Worm (Caenorhabditis elegans): ENCODE measurements around the gene Y73F8A.26.

Y73F8A.26 gene

ce11 chrIV:15473588-15474271, at the start of gene Y73F8A.26:
TSS of gene Y73F8A.26 (plus strand) at chrIV:15473660.
- peak; percentile 21 for TF ChIP-seq nhr-85 (tag)
- TF ChIP-seq efl-1 (optimal IDR thresholded peaks at IDR 0.05), result no peak
- peak; percentile 38 to 49 for TF ChIP-seq efl-1 (GFP tag; optimal IDR thresholded peaks at IDR 0.05 in 1 of 2)
- no peak for TF ChIP-seq lin-39 (tag; optimal IDR thresholded peaks at IDR 0.05)
- TF ChIP-seq grh-1 (GFP tag; IDR thresholded peaks at IDR 0.05), result no peak
- TF ChIP-seq dpl-1 (GFP tag; optimal IDR thresholded peaks at IDR 0.05), result peak in 1 of 3 experiments; percentile 39

ce11 chrIV:15433805-15434204, 39.7 kb upstream of the Y73F8A.26 start:
- TF ChIP-seq Y116A8C.19 (tag; optimal IDR thresholded peaks at IDR 0.05; ENCODE audit: borderline replicate concordance) (no peak), lin-35 (GFP tag; optimal IDR thresholded peaks at IDR 0.05) (no peak), C04F5.9 (tag; optimal IDR thresholded peaks at IDR 0.05) (no peak), unc-130 (tag; optimal IDR thresholded peaks at IDR 0.05) (no peak), elt-2 (tag; optimal IDR thresholded peaks at IDR 0.05) (no peak), fkh-8 (tag; optimal IDR thresholded peaks at IDR 0.05) (no peak), rnt-1 (tag; optimal IDR thresholded peaks at IDR 0.05) (no peak), C16A3.4 (tag; optimal IDR thresholded peaks at IDR 0.05) (no peak), lin-39 (tag; optimal IDR thresholded peaks at IDR 0.05) (no peak), jun-1 (tag; optimal IDR thresholded peaks at IDR 0.05) (no peak), pqm-1 (tag; optimal IDR thresholded peaks at IDR 0.05) (no peak), vab-15 (tag; optimal IDR thresholded peaks at IDR 0.05) (no peak), elt-3 (tag; optimal IDR thresholded peaks at IDR 0.05) (no peak)

ce11 chrIV:15435345-15435971, 38.0 kb upstream of the Y73F8A.26 start:
- peak; percentile 25 for TF ChIP-seq nhr-85 (tag)

ce11 chrIV:15441308-15441707, 32.2 kb upstream of the Y73F8A.26 start, which contains the start of gene Y73F8A.22:
TSS of gene Y73F8A.22 (minus strand) at chrIV:15441408.
- TF ChIP-seq grh-1 (GFP tag; IDR thresholded peaks at IDR 0.05) (no peak), nhr-20 (tag; optimal IDR thresholded peaks at IDR 0.05) (no peak), dpl-1 (GFP tag; optimal IDR thresholded peaks at IDR 0.05) (no peak), Y116A8C.19 (tag; optimal IDR thresholded peaks at IDR 0.05; ENCODE audit: borderline replicate concordance) (no peak), efl-1 (optimal IDR thresholded peaks at IDR 0.05) (no peak), efl-1 (GFP tag; optimal IDR thresholded peaks at IDR 0.05 in 1 of 2) (no peak), ztf-11 (tag; optimal IDR thresholded peaks at IDR 0.05) (no peak), mdl-1 (tag; optimal IDR thresholded peaks at IDR 0.05) (no peak), ama-1 (optimal IDR thresholded peaks at IDR 0.05) (no peak), unc-30 (tag; optimal IDR thresholded peaks at IDR 0.05) (no peak), pag-3 (tag; optimal IDR thresholded peaks at IDR 0.05; ENCODE audit: borderline replicate concordance, insufficient read depth) (no peak), snu-23 (GFP tag; optimal IDR thresholded peaks at IDR 0.05) (no peak), fos-1 (tag; optimal IDR thresholded peaks at IDR 0.05) (no peak), irx-1 (tag; optimal IDR thresholded peaks at IDR 0.05) (no peak), egl-13 (tag; optimal IDR thresholded peaks at IDR 0.05) (no peak), alr-1 (tag; optimal IDR thresholded peaks at IDR 0.05; ENCODE audit: borderline replicate concordance) (no peak), sup-37 (GFP tag; optimal IDR thresholded peaks at IDR 0.05) (no peak), mab-9 (GFP tag; IDR thresholded peaks at IDR 0.05) (no peak), dsc-1 (tag; optimal IDR thresholded peaks at IDR 0.05) (no peak), nhr-47 (tag; optimal IDR thresholded peaks at IDR 0.05) (no peak), C04F5.9 (tag; optimal IDR thresholded peaks at IDR 0.05) (no peak)

DNA sequence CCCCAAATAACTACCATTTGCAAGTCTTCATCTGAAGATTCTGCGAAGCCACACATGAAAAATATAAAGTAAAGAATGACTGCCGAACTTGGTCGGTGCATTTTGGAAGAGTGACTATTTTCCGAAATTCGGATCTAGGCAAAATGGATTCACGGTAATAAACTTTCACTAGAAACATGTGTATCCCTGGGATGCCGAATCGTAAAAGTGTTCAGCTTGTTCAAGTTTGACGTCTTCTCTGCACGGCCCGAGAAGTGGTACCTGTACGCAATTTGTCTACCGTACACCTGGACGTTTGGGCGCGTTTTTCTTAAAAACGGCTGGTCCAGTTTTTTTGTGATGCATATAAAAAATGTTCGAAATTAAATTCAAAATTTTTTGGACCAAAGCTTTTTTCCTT, 29.0 kb upstream of the Y73F8A.26 start, which contains the start of gene Y73F8A.23:
TSS of gene Y73F8A.23 (minus strand) at position 101 of the 400 bp plus-strand sequence.
- TF ChIP-seq unc-62 (GFP tag; optimal IDR thresholded peaks at IDR 0.05) (no peak), swsn-7 (tag; optimal IDR thresholded peaks at IDR 0.05) (no peak), pax-3 (tag; optimal IDR thresholded peaks at IDR 0.05) (no peak), nhr-19 (GFP tag; conservative IDR thresholded peaks at IDR 0.05) (no peak), ceh-63 (GFP tag; optimal IDR thresholded peaks at IDR 0.05) (no peak), mdl-1 (tag; optimal IDR thresholded peaks at IDR 0.05) (no peak), nhr-20 (tag; optimal IDR thresholded peaks at IDR 0.05) (no peak), nhr-84 (tag; optimal IDR thresholded peaks at IDR 0.05) (no peak), tbx-2 (tag; optimal IDR thresholded peaks at IDR 0.05) (no peak), unc-130 (tag; optimal IDR thresholded peaks at IDR 0.05) (no peak), unc-86 (tag; optimal IDR thresholded peaks at IDR 0.05) (no peak), ztf-4 (tag; optimal IDR thresholded peaks at IDR 0.05) (no peak), unc-30 (tag; optimal IDR thresholded peaks at IDR 0.05) (no peak), tlp-1 (tag; optimal IDR thresholded peaks at IDR 0.05) (no peak), C34B4.2 (tag; optimal IDR thresholded peaks at IDR 0.05) (no peak)
